Worm (Caenorhabditis elegans): Measurements from ENCODE around the gene C27F2.4.
"Not testable (repeated sequence)": the region's sequence is repeated elsewhere in the genome, so short reads cannot be mapped to it uniquely, and the experiment has no call there.

C27F2.4 gene

DNA sequence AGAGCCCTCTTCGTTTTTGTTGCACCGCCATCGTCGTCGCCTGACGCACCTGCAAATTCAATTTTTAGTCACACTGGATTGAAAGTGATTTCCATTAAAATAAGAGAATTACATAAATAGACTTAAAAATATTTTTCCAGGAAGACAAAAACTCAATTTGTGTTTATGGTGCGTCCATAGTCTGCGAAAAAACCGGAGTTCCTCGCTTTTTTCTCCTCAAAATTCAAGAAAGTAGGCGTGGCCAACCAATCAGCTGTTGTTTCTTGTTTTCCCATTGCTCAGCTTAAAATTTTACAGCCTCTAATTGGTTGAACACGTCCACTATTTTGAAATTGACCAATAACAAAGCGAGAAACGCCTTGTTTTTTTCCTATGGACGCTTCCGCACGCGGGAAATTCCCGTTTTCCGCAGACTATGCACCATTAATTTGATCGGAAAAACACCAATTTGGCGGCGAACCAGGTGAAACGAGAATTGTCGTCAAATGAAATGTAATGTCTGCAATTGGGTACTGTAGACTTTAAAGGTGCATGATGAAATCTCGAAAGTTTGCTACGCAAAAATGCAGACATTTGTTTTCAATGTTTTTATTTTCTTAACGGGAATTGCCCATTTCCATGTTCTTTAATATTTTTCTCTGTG lies 24.5 kb upstream of the C27F2.4 start, which contains the start of gene C27F2.7:
Gene C27F2.7 (minus strand): TSS at position 51 of the 643 bp plus-strand sequence.
- peak; percentile 24 for TF ChIP-seq nfya-1 (tag; optimal IDR thresholded peaks at IDR 0.05)
- no peak for TF ChIP-seq ttx-3 (tag; optimal IDR thresholded peaks at IDR 0.05)

DNA sequence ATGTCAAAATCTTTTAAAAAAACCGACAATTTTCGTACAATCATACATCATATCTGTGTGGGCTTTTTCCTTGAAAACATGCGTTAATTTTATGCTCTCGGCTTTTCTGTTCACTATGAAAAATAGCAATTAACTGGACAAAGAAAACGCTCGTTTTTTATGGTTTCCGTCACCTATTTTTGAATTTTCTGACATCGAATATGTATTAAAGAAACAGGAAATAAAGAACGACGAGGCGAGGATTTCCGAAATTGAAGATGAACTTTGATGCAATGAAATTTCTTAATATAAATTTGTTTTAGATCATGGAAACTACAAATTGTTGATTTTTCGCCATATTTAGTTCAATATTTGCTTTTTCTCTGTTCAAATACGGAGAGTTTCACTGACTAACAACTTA lies 23.9 kb upstream of the C27F2.4 start:
- TF ChIP-seq C08G9.2 (tag; optimal IDR thresholded peaks at IDR 0.05), result no peak
- no peak for TF ChIP-seq pax-1 (tag; optimal IDR thresholded peaks at IDR 0.05)
- TF ChIP-seq pros-1 (tag; optimal IDR thresholded peaks at IDR 0.05), result no peak

DNA sequence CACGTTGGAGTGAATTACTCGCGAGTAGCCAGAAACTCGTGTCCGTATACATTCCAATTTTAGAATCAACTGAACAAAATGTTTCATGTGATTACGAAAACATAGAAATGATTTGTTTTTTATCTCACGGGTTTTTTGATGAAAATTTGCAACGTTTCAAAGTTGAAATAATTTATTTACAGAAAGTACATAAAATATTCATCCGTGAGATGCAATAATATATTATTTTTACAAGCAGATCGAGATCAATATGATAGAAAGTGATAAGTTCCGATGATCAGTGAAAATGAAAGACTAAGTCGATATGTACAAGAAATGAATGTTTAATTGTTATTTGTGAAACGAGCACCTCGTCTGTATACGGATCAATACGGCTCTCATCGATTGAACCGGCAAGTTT lies 20.3 kb upstream of the C27F2.4 start, which contains the start of gene C27F2.6:
Gene C27F2.6 (minus strand): TSS at position 101 of the 400 bp plus-strand sequence.
- not testable (repeated sequence) for TF ChIP-seq lim-6, hlh-15, dve-1 (tag; optimal IDR thresholded peaks at IDR 0.05)

DNA sequence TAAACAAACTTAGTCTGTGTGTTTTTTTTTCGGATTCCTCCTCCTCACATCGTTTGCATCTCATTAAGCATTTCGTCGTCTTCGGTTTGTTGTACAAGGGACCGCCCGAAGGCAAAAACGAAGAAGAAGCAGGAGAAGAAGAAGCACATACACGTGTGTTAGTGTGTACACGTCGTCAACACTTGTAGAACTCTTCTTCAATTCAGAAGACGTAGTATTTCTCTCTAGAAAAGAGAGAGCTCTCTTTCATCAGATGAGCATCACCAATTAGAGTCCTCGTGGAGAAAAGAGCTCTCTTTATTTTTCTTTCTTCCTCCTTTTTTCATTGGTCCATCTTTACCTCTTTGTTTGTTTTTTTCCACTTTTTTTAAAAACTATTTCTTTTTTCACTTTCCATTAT lies 8.0 kb upstream of the C27F2.4 start:
- TF ChIP-seq unc-42 (tag; optimal IDR thresholded peaks at IDR 0.05) (no peak), ceh-14 (tag; optimal IDR thresholded peaks at IDR 0.05) (no peak), pqm-1 (tag; optimal IDR thresholded peaks at IDR 0.05) (no peak), hlh-15 (tag; optimal IDR thresholded peaks at IDR 0.05) (no peak), C38D4.7 (GFP tag; optimal IDR thresholded peaks at IDR 0.05) (no peak), unc-86 (tag; optimal IDR thresholded peaks at IDR 0.05) (no peak), pha-4 (tag; optimal IDR thresholded peaks at IDR 0.05) (no peak), fkh-6 (tag; optimal IDR thresholded peaks at IDR 0.05) (no peak)

DNA sequence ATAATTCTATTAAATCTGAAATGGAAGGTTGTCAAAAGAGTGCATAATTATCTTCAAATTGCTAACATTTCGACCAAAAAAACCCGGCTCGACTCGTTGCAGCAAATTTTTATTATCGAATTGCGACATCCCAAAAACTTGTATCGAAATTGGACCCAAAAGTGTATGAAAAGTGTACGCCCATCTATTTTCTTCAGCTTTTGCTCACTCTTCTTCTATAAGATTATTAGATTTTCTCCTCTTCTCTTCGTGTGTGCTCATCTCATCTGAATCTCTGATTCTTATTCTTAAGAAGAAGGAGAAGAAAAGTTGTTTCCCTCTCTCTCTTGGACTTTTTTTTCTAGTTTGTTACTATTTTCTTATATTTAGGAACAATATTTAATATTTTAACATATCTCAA lies 7.1 kb upstream of the C27F2.4 start:
- TF ChIP-seq unc-42 (tag; optimal IDR thresholded peaks at IDR 0.05) (peak; percentile 97), elt-4 (tag; optimal IDR thresholded peaks at IDR 0.05) (no peak)

DNA sequence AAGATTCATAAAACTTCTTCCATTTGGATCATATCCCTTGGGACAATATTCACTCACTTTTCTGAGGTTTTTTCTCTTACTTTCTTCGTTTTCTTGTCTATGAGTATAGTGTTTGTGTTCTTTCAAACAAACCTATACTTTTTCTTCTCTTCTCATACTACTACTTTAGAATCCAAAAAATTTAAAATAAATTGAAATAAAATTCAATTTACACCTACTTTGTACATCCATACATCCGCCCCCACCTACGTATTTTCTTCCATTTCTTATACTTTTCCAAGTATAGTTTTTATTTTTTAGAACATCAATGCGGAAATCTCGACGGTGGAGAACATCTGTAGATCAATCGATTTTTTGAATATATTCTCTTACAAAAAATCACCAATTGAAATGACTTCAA lies 5.2 kb upstream of the C27F2.4 start, which contains the start of gene nca-2:
Gene nca-2 (plus strand): TSS at position 301 of the 400 bp plus-strand sequence.
- TF ChIP-seq fkh-6 (tag; optimal IDR thresholded peaks at IDR 0.05) (no peak), K09A11.1 (tag; optimal IDR thresholded peaks at IDR 0.05; ENCODE audit: insufficient read depth) (no peak), C08G9.2 (tag; optimal IDR thresholded peaks at IDR 0.05) (no peak), sox-4 (tag; optimal IDR thresholded peaks at IDR 0.05) (no peak), madf-2 (tag; optimal IDR thresholded peaks at IDR 0.05) (no peak)

DNA sequence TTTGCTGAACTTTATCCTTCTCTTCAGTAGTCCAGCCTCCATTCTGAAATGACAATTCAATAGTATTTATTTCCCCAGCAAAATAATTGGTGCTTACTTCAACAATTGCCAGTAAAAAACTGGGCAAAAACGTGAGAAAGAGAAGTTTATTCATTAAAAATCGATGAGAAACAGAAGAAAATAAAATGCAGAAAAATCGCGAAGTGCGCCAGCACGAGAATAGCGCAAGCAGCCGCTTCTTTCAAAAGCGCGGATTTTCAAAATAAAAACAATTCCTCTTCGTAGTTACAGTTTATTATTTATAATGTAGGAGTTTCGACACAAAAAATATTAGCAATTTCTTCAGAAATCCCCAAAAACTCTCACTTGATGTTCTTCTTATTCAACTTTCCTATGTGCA lies 2.8 kb upstream of the C27F2.4 start, which contains the start of gene C27F2.9:
Gene C27F2.9 (minus strand): TSS at position 159 of the 400 bp plus-strand sequence.
- TF ChIP-seq ceh-2 (tag; optimal IDR thresholded peaks at IDR 0.05) (peak; percentile 1), npax-4 (tag; optimal IDR thresholded peaks at IDR 0.05) (peak; percentile 1), ets-4 (tag; optimal IDR thresholded peaks at IDR 0.05) (peak; percentile 77), ceh-45 (GFP tag; IDR thresholded peaks at IDR 0.05) (no peak), gmeb-2 (tag; optimal IDR thresholded peaks at IDR 0.05) (no peak), pax-1 (tag; optimal IDR thresholded peaks at IDR 0.05) (no peak), unc-55 (GFP tag; optimal IDR thresholded peaks at IDR 0.05) (peak; percentile 26), elt-4 (tag; optimal IDR thresholded peaks at IDR 0.05) (no peak), ref-2 (tag; optimal IDR thresholded peaks at IDR 0.05) (peak; percentile 47), nhr-11 (tag; optimal IDR thresholded peaks at IDR 0.05) (no peak), zip-5 (tag; optimal IDR thresholded peaks at IDR 0.05) (no peak), odd-2 (tag; optimal IDR thresholded peaks at IDR 0.05) (no peak), ceh-19 (GFP tag; optimal IDR thresholded peaks at IDR 0.05) (no peak), unc-42 (tag; optimal IDR thresholded peaks at IDR 0.05) (peak; percentile 56), dmd-4 (tag; optimal IDR thresholded peaks at IDR 0.05; ENCODE audit: borderline replicate concordance) (no peak), unc-86 (tag; optimal IDR thresholded peaks at IDR 0.05) (peak; percentile 18), nfya-1 (tag; optimal IDR thresholded peaks at IDR 0.05) (peak; percentile 82), ceh-48 (tag; optimal IDR thresholded peaks at IDR 0.05) (peak; percentile 81), madf-2 (tag; optimal IDR thresholded peaks at IDR 0.05) (peak; percentile 31), tbx-2 (tag; optimal IDR thresholded peaks at IDR 0.05) (peak; percentile 76), C38D4.7 (GFP tag; optimal IDR thresholded peaks at IDR 0.05) (no peak), pha-2 (tag; optimal IDR thresholded peaks at IDR 0.05) (no peak), ceh-18 (tag; optimal IDR thresholded peaks at IDR 0.05) (peak; percentile 76), lin-11 (tag; optimal IDR thresholded peaks at IDR 0.05) (peak; percentile 25), ceh-6 (GFP tag; optimal IDR thresholded peaks at IDR 0.05) (no peak), ama-1 (optimal IDR thresholded peaks at IDR 0.05) (no peak), ceh-14 (tag; optimal IDR thresholded peaks at IDR 0.05) (no peak), lim-6 (tag; optimal IDR thresholded peaks at IDR 0.05) (no peak), fkh-6 (tag; optimal IDR thresholded peaks at IDR 0.05) (no peak)

All from whole organism, late embryonic.